Fruit fly (Drosophila melanogaster): ENCODE results near the gene nmd.

The nmd gene

DNA sequence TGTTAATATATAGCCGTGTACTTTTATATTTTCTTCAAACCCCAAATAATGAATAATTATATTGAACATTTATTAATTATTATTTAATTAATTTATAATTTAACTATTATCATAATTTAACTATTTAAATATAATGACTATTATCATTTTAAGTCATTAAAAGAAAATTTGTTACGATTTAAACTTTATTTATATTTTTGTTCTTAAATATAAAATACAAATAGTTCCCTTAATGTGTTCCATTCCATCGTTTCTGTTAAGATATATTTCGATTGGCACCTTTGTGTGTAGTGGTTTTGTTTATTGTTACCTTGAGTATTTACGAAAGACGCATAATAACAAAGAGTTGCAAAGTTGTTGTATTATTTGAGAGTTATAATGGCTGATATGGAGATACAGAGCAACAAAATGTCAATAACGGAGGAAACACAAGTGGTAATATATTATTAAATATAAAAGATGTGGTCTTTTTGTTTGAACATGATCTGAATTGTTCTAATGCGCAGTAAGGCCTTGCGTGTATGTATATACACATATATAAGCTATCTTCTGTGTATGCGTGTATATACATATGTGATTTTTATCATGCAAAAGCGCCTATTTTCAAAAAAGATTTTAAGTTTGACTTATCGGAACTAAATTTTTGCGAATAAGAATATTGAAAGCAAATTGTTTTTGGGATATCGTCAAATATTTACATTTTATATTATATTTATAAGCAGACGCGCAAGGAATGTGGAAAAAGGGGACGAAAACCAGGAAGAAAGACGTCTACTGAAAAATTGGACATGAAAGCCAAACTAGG is 39.7 kb downstream of the nmd start, which contains the start of gene REPTOR-BP (continued):
- TF ChIP-seq CG17359 (tag; optimal IDR thresholded peaks at IDR 0.05): no peak
- no peak for TF ChIP-seq mirr (GFP tag; optimal IDR thresholded peaks at IDR 0.05)
- no peak for TF ChIP-seq Ssrp (tag; optimal IDR thresholded peaks at IDR 0.05)
- peak; percentile 71 for TF ChIP-seq lbe (GFP tag; optimal IDR thresholded peaks at IDR 0.05)
- TF ChIP-seq pzg (GFP tag; optimal IDR thresholded peaks at IDR 0.05): peak; percentile 22
- TF ChIP-seq NC2α (GFP tag; optimal IDR thresholded peaks at IDR 0.05): no peak
- peak; percentile 83 for TF ChIP-seq MESR4 (GFP tag; optimal IDR thresholded peaks at IDR 0.05)
- no peak for TF ChIP-seq HLH3B (GFP tag; IDR thresholded peaks at IDR 0.05)
- TF ChIP-seq Hr51 (GFP tag; optimal IDR thresholded peaks at IDR 0.05): no peak
- no peak for TF ChIP-seq tin (GFP tag; optimal IDR thresholded peaks at IDR 0.05)
- TF ChIP-seq CG2678 (tag; optimal IDR thresholded peaks at IDR 0.05): no peak
- no peak for TF ChIP-seq ci (GFP tag; IDR thresholded peaks at IDR 0.05)
- no peak for TF ChIP-seq Spps (tag; optimal IDR thresholded peaks at IDR 0.05)
- no peak for TF ChIP-seq Camta (GFP tag; optimal IDR thresholded peaks at IDR 0.05)
- no peak for TF ChIP-seq HLH4C (GFP tag; IDR thresholded peaks at IDR 0.05; ENCODE audit: partially characterized antibody)
- TF ChIP-seq H15 (GFP tag; IDR thresholded peaks at IDR 0.05): no peak
- no peak for TF ChIP-seq row (GFP tag; IDR thresholded peaks at IDR 0.05)
- TF ChIP-seq dati (GFP tag; IDR thresholded peaks at IDR 0.05): no peak
- peak; percentile 47 for TF ChIP-seq wek (GFP tag; optimal IDR thresholded peaks at IDR 0.05)
- TF ChIP-seq CG14441 (GFP tag; IDR thresholded peaks at IDR 0.05): no peak
- no peak for TF ChIP-seq Bteb2 (GFP tag; optimal IDR thresholded peaks at IDR 0.05)
- no peak for TF ChIP-seq sna (GFP tag; IDR thresholded peaks at IDR 0.05; ENCODE audit: partially characterized antibody)
- no peak for TF ChIP-seq sug (tag; optimal IDR thresholded peaks at IDR 0.05)
- no peak for TF ChIP-seq CG9727 (GFP tag; optimal IDR thresholded peaks at IDR 0.05)
- TF ChIP-seq CoRest (tag; optimal IDR thresholded peaks at IDR 0.05): no peak
- no peak for TF ChIP-seq pros (GFP tag; optimal IDR thresholded peaks at IDR 0.05)
- TF ChIP-seq CG12299 (tag; optimal IDR thresholded peaks at IDR 0.05): no peak
- no peak for TF ChIP-seq ken (GFP tag; IDR thresholded peaks at IDR 0.05)
- no peak for TF ChIP-seq Neu2 (GFP tag; optimal IDR thresholded peaks at IDR 0.05; ENCODE audit: borderline replicate concordance)
- TF ChIP-seq abd-A (tag; optimal IDR thresholded peaks at IDR 0.05): no peak
- no peak for TF ChIP-seq Awh (GFP tag; IDR thresholded peaks at IDR 0.05)
- TF ChIP-seq lov (optimal IDR thresholded peaks at IDR 0.05): no peak
- TF ChIP-seq lov (GFP tag; IDR thresholded peaks at IDR 0.05): no peak
- no peak for TF ChIP-seq Kr (GFP tag; optimal IDR thresholded peaks at IDR 0.05)
- no peak for TF ChIP-seq toy (GFP tag; IDR thresholded peaks at IDR 0.05)
- no peak for TF ChIP-seq bbx (GFP tag; IDR thresholded peaks at IDR 0.05; ENCODE audit: partially characterized antibody)
- TF ChIP-seq Fer3 (tag; optimal IDR thresholded peaks at IDR 0.05): no peak
- no peak for TF ChIP-seq nerfin-1 (tag; optimal IDR thresholded peaks at IDR 0.05)
- no peak for TF ChIP-seq inv (GFP tag; IDR thresholded peaks at IDR 0.05; ENCODE audit: partially characterized antibody)

DNA sequence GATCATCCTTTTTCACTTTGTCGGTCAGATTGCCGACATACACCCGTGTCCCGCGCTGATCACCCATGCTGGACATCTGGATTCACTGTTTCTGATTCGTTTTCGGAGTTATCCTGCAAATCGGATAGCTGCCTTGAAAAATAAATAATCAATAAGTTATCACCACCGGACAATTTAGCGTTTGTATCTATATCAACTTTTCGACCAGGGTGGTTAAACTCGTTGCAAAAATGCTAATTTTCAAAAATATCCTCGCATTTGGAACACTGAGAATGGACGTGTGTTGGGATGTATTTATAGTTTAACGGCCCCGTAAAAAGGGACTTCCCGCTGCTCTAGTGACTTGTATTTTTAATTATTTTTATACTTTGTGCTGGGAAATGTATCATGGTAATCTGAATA is 40.4 kb downstream of the nmd start, which contains the start of gene Rsf1:
TSS of gene Rsf1 (minus strand) at position 212 of the 402 bp plus-strand sequence.
- peak; percentile 86 for TF ChIP-seq CG32767 (GFP tag; IDR thresholded peaks at IDR 0.05)
- no peak for TF ChIP-seq prd (optimal IDR thresholded peaks at IDR 0.05)
- 0 out of 3 replicates have a peak, but pooled peaks have one; percentile 7 for TF ChIP-seq prd (GFP tag; IDR thresholded peaks at IDR 0.05)
- TF ChIP-seq wek (GFP tag; optimal IDR thresholded peaks at IDR 0.05): peak; percentile 22
- peak; percentile 75 for TF ChIP-seq CG3281 (GFP tag; optimal IDR thresholded peaks at IDR 0.05)
- TF ChIP-seq CG1024 (GFP tag; IDR thresholded peaks at IDR 0.05): peak; percentile 86
- TF ChIP-seq nmo (GFP tag; optimal IDR thresholded peaks at IDR 0.05): peak; percentile 21
- TF ChIP-seq CG30020 (tag; optimal IDR thresholded peaks at IDR 0.05): peak; percentile 98
- TF ChIP-seq CG7928 (GFP tag; optimal IDR thresholded peaks at IDR 0.05): peak; percentile 63
- peak; percentile 97 for TF ChIP-seq MESR4 (GFP tag; optimal IDR thresholded peaks at IDR 0.05)
- peak; percentile 38 for TF ChIP-seq pzg (GFP tag; optimal IDR thresholded peaks at IDR 0.05)
- TF ChIP-seq bab2 (GFP tag; optimal IDR thresholded peaks at IDR 0.05): no peak
- TF ChIP-seq chm (GFP tag; IDR thresholded peaks at IDR 0.05): no peak
- TF ChIP-seq CG1603 (tag; optimal IDR thresholded peaks at IDR 0.05): peak; percentile 100
- TF ChIP-seq vvl (GFP tag; IDR thresholded peaks at IDR 0.05): peak; percentile 56; the same call in 1 of the 2 replicates
